Fruit fly (Drosophila melanogaster) whole organism: ENCODE data around the gene Marf.
"Not testable (repeated sequence)": the region's sequence is repeated elsewhere in the genome, so short reads cannot be mapped to it uniquely, and the experiment has no call there.

Source experiments
- CG8478 ChIP-seq: fragments of >200 bp; optimal IDR thresholded peaks from 2 replicates; lab custom pipeline; 2018; ENCODE audit warnings: inconsistent platforms
- EcR ChIP-seq, 2 experiments: fragments of >200 bp; optimal IDR thresholded peaks; 2 replicates each; lab custom pipeline; 2017; ENCODE audit warnings: missing biosample characterization in 2 of 2, missing genetic modification characterization in 2 of 2, missing genetic modification reagents in 2 of 2
- usp ChIP-seq: fragments of >200 bp; optimal IDR thresholded peaks from 2 replicates; lab custom pipeline; 2017; ENCODE audit warnings: missing biosample characterization, missing genetic modification characterization, mixed read lengths

The Marf gene

DNA sequence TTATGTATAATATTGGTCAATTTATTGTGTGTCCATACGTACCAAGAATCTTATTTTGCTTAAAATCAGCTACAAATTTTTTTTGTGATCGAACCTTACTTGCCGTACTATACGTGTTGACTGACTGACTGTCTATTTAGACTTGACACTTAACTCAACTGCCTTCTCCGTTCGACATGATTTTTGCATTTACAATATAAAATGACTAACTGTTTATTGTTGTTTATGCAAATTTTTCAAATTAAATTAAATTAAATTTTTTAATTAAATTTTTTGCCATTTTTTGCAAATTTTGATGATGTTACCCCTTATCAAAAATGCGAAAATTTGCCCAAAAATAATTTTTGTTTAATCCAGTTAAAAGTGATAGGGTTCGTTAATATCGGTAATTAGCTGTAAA lies 53.6 kb downstream of the Marf start, which contains the start of gene CG33668:
Gene CG33668, minus strand, starts transcription at position 101 of the 400 bp plus-strand sequence.
- TF ChIP-seq usp (GFP tag; lab: Kevin White, UChicago); EcR (GFP tag; optimal IDR thresholded peaks at IDR 0.05; lab: Kevin White, UChicago); CG8478 (lab: Kevin White, UChicago): not testable (repeated sequence)
